Worm (Caenorhabditis elegans): Measurements from ENCODE around the gene ptc-3.

The ptc-3 gene

DNA sequence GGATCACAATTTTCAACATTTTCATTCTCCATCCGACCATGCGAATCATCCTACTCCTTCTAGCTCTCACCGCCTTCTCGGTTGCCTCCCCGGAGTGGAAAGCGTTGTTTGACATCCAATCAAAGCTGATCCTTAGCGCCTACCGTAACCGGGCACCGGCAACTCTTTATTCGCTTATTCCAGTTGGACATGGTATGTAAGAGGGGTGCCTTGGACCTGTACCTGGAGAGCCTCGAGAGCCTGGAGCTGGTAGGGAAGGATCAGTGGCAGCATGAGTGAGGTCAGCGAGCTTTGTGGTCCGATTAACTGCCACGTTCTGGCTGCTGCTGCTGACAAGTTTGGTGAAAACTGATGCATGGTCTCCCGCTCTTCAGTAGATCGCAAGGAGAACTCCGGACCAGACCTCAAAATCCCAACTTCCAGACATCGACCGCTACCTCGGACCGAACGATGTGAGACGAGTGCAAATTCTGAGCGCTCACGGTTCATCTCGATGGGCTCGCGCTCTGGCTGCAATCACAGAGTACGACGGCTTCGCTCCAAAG is 24.5 kb downstream of the ptc-3 start, which contains the start of gene K12H6.8:
TSS of gene K12H6.8 (plus strand) at position 38 of the 545 bp plus-strand sequence.
- TF ChIP-seq bed-3 (GFP tag; optimal IDR thresholded peaks at IDR 0.05) = no peak
- TF ChIP-seq mab-5 (tag; optimal IDR thresholded peaks at IDR 0.05) = no peak
- TF ChIP-seq ces-1 (GFP tag; optimal IDR thresholded peaks at IDR 0.05) = no peak
- TF ChIP-seq unc-39 (tag; optimal IDR thresholded peaks at IDR 0.05) = no peak
- TF ChIP-seq tbx-8 (GFP tag; optimal IDR thresholded peaks at IDR 0.05) = no peak
- TF ChIP-seq nhr-12 (tag; optimal IDR thresholded peaks at IDR 0.05) = no peak

DNA sequence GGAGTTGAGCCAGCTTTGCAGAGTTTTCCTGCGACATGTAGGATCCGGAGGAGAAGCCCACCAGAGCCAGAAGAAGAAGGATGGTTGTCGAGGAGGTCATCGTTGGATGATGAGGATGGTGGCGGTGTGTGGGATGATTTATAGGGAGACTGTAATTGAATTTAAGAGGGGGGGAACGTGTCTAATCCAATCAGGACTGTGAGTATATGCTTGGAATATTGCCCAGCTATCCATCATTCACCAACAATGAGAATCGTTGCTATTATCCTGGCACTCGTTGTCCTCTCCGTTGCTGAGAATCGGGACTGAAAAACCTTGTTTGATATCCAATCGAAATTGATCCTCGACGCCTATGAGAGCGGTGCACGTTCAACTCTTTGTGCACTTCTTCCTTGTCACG is 26.3 kb downstream of the ptc-3 start, which contains the start of gene K12H6.5:
TSS of gene K12H6.5 (minus strand) at position 101 of the 400 bp plus-strand sequence.
- no peak for TF ChIP-seq drap-1 (GFP tag; optimal IDR thresholded peaks at IDR 0.05)
- no peak for TF ChIP-seq mls-2 (tag; optimal IDR thresholded peaks at IDR 0.05)
- no peak for TF ChIP-seq cnd-1 (tag; optimal IDR thresholded peaks at IDR 0.05)
- TF ChIP-seq sptf-1 (tag; optimal IDR thresholded peaks at IDR 0.05) = no peak
- TF ChIP-seq unc-39 (tag; optimal IDR thresholded peaks at IDR 0.05) = no peak
- TF ChIP-seq nhr-12 (tag; optimal IDR thresholded peaks at IDR 0.05) = no peak
- no peak for TF ChIP-seq ceh-39 (tag; optimal IDR thresholded peaks at IDR 0.05)
- no peak for TF ChIP-seq ceh-43 (GFP tag; optimal IDR thresholded peaks at IDR 0.05)
- no peak for TF ChIP-seq bed-3 (GFP tag; optimal IDR thresholded peaks at IDR 0.05)
- no peak for TF ChIP-seq flh-1 (GFP tag; optimal IDR thresholded peaks at IDR 0.05)
- no peak for TF ChIP-seq nhr-237 (tag; optimal IDR thresholded peaks at IDR 0.05)
- TF ChIP-seq sem-2 (GFP tag; optimal IDR thresholded peaks at IDR 0.05) = no peak
- TF ChIP-seq elt-3 (tag; optimal IDR thresholded peaks at IDR 0.05) = no peak
- TF ChIP-seq M03D4.4 (tag; optimal IDR thresholded peaks at IDR 0.05) = no peak

DNA sequence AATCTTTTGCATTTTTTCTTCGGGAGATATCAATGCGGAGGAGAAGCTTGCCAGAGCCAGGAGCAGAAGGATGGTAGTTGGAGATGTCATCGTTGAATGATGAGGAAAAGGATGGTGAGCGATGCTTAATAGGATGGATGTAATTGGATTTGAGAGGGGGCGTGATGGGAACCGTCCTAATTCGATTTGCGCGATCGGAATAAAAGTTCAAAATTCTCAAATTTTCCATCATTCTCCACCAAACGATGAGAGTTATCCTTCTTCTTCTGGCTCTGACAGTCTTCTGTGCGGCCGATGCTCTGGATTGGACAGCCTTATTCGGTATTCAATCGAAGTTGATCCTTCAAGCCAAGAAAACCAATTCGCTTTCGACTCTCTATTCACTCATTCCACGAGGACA is 28.2 kb downstream of the ptc-3 start, which contains the start of the genes K12H6.4 and K12H6.9:
TSS of gene K12H6.4 (minus strand) at position 101 of the 400 bp plus-strand sequence.
TSS of gene K12H6.9 (plus strand) at position 236 of the 400 bp plus-strand sequence.
- no peak for TF ChIP-seq snpc-4 (tag; optimal IDR thresholded peaks at IDR 0.05)
- no peak for TF ChIP-seq lin-32 (GFP tag; optimal IDR thresholded peaks at IDR 0.05)
- TF ChIP-seq unc-62 (GFP tag; optimal IDR thresholded peaks at IDR 0.05) = no peak
- TF ChIP-seq M03D4.4 (tag; optimal IDR thresholded peaks at IDR 0.05) = no peak
- no peak for TF ChIP-seq ham-2 (GFP tag; optimal IDR thresholded peaks at IDR 0.05)
- TF ChIP-seq drap-1 (GFP tag; optimal IDR thresholded peaks at IDR 0.05) = no peak
- no peak for TF ChIP-seq ztf-11 (tag; optimal IDR thresholded peaks at IDR 0.05)
- TF ChIP-seq tbx-8 (GFP tag; optimal IDR thresholded peaks at IDR 0.05) = no peak
- no peak for TF ChIP-seq nhr-237 (tag; optimal IDR thresholded peaks at IDR 0.05)
- no peak for TF ChIP-seq nhr-12 (tag; optimal IDR thresholded peaks at IDR 0.05)
- no peak for TF ChIP-seq unc-39 (tag; optimal IDR thresholded peaks at IDR 0.05)
- no peak for TF ChIP-seq lsy-2 (tag; optimal IDR thresholded peaks at IDR 0.05)
- no peak for TF ChIP-seq mep-1 (tag; optimal IDR thresholded peaks at IDR 0.05)

DNA sequence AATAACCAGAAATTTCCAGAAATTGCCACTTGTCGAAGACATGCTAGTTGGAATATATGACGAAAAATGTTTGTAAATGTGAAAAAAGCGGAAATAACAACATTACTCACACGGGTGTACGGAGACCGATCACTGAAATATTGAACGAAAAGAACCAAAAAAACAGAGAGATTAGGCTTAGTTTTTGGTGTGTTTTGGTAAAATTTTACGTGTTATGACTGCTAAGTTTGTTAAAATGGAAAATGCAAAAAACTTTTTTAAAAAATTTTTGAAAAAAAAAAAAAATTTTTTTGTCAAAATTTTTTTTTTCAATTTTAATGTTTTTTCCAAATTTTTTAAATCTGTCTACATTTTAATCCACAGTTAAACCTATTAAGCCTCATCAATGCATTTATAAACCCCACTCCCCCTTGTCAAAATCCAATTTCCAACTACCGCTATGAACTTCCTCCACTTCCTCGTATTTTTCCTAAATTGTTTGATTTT is 29.9 kb downstream of the ptc-3 start, which contains the start of the genes fut-4 and K12H6.10:
TSS of gene fut-4 (minus strand) at position 101 of the 486 bp plus-strand sequence.
TSS of gene K12H6.10 (plus strand) at position 436 of the 486 bp plus-strand sequence.
- no peak for TF ChIP-seq pha-4 (tag; optimal IDR thresholded peaks at IDR 0.05)
- TF ChIP-seq nhr-237 (tag; optimal IDR thresholded peaks at IDR 0.05) = no peak
- no peak for TF ChIP-seq nhr-12 (tag; optimal IDR thresholded peaks at IDR 0.05)
- no peak for TF ChIP-seq snpc-4 (tag; optimal IDR thresholded peaks at IDR 0.05)
- no peak for TF ChIP-seq mep-1 (tag; optimal IDR thresholded peaks at IDR 0.05)
- no peak for TF ChIP-seq unc-120 (tag; optimal IDR thresholded peaks at IDR 0.05; ENCODE audit: poor library complexity, severe bottlenecking)
- no peak for TF ChIP-seq ztf-11 (tag; optimal IDR thresholded peaks at IDR 0.05)
- TF ChIP-seq tbx-8 (GFP tag; optimal IDR thresholded peaks at IDR 0.05) = no peak
- no peak for TF ChIP-seq cnd-1 (tag; optimal IDR thresholded peaks at IDR 0.05)

DNA sequence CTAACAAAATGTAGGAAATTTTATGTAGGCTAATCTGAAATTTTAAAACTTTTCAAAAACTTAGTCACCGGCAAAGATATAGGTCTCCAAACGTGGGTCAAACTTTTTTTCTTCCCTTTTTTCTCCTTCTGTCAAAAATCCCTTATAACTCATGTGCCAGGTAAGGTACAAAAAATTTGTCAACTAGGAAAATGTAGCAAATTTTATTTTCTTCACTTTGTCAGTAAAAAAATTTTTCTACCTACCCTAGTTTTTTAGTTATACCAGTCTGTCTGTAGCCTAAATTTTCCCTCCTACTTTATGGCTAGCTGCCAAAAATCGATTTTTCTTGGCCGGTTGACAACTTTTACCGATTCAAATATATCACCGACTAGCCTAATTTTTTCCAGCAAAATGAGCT is 35.7 kb downstream of the ptc-3 start, which contains the start of gene set-13:
TSS of gene set-13 (plus strand) at position 301 of the 400 bp plus-strand sequence.
- no peak for TF ChIP-seq pha-4 (tag; optimal IDR thresholded peaks at IDR 0.05)
- TF ChIP-seq zip-8 (tag; optimal IDR thresholded peaks at IDR 0.05) = no peak
- TF ChIP-seq mab-5 (tag; optimal IDR thresholded peaks at IDR 0.05) = no peak
- no peak for TF ChIP-seq bed-3 (GFP tag; optimal IDR thresholded peaks at IDR 0.05)
- TF ChIP-seq snpc-4 (tag; optimal IDR thresholded peaks at IDR 0.05) = no peak
- TF ChIP-seq sem-2 (GFP tag; optimal IDR thresholded peaks at IDR 0.05) = no peak
- TF ChIP-seq flh-1 (GFP tag; optimal IDR thresholded peaks at IDR 0.05) = no peak
- no peak for TF ChIP-seq nhr-76 (tag; optimal IDR thresholded peaks at IDR 0.05)
- no peak for TF ChIP-seq lin-32 (GFP tag; optimal IDR thresholded peaks at IDR 0.05)
- no peak for TF ChIP-seq nhr-2 (tag; optimal IDR thresholded peaks at IDR 0.05)
- TF ChIP-seq ham-2 (GFP tag; optimal IDR thresholded peaks at IDR 0.05) = no peak
- TF ChIP-seq drap-1 (GFP tag; optimal IDR thresholded peaks at IDR 0.05) = no peak
- no peak for TF ChIP-seq lin-13 (tag; optimal IDR thresholded peaks at IDR 0.05)
- no peak for TF ChIP-seq unc-120 (tag; optimal IDR thresholded peaks at IDR 0.05; ENCODE audit: poor library complexity, severe bottlenecking)
